In the genomic region with DNA sequence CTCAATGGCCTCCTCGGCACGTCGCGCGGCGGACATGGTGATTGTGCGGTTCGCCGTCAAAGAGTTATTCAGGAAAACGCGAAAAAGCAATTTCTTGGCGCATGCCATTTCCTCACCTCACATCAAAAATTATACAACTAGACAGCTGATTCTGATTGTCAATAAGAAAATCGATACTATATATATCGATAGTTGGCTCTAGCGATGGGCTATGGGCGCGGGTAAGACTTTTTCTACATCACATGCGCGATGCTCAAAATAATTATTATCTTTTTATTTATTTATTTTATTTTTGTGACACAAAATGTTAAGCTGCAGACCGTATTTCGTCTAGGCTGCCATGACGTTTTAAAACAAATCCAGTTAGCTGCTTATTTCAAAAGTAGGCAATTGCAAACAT, we compare ENCODE assay signal across 5 fruit fly cellular contexts.
TF ChIP-seq lines count a peak whose summit lies in the region.

A gene (minus strand): TSS at position 151 of the 400 bp plus-strand sequence.

- peak; percentile 60 for TF ChIP-seq CTCF in whole organism, embryonic (GFP tag; optimal IDR thresholded peaks at IDR 0.05; lab: Kevin White, UChicago)

TF ChIP-seq in whole organism, adult, 20 proteins besides CTCF, POLR2A, EP300 and RAD21:
- TF ChIP-seq CG5204 (GFP tag; optimal IDR thresholded peaks at IDR 0.05; lab: Kevin White, UChicago) (no peak), Mnt (GFP tag; optimal IDR thresholded peaks at IDR 0.05; lab: Kevin White, UChicago) (peak; percentile 32), CG11617 (GFP tag; optimal IDR thresholded peaks at IDR 0.05; lab: Kevin White, UChicago) (no peak), Hr96 (GFP tag; optimal IDR thresholded peaks at IDR 0.05; lab: Kevin White, UChicago) (peak; percentile 4), toe (GFP tag; optimal IDR thresholded peaks at IDR 0.05; lab: Kevin White, UChicago) (no peak), kay (GFP tag; lab: Kevin White, UChicago; ENCODE audit: borderline replicate concordance) (peak; percentile 43), bab1 (GFP tag; optimal IDR thresholded peaks at IDR 0.05; lab: Kevin White, UChicago) (peak; percentile 11), ovo (GFP tag; optimal IDR thresholded peaks at IDR 0.05; lab: Kevin White, UChicago) (no peak)
TF ChIP-seq in whole organism, adult: peak in this region for 4.

TF ChIP-seq in whole organism, embryonic, 481 proteins besides CTCF, POLR2A, EP300 and RAD21 (continues in another document):
- TF ChIP-seq CG30403 (GFP tag; optimal IDR thresholded peaks at IDR 0.05; lab: Kevin White, UChicago) (peak; percentile 9), sna (GFP tag; IDR thresholded peaks at IDR 0.05; lab: Robert Waterston, UW; ENCODE audit: partially characterized antibody) (peak; percentile 83), Elba2 (GFP tag; optimal IDR thresholded peaks at IDR 0.05; lab: Kevin White, UChicago) (peak; percentile 88), CG14710 (tag; optimal IDR thresholded peaks at IDR 0.05; lab: Kevin White, UChicago) (peak; percentile 51), ara (GFP tag; IDR thresholded peaks at IDR 0.05; lab: Robert Waterston, UW) (no peak), Xbp1 (GFP tag; optimal IDR thresholded peaks at IDR 0.05; lab: Kevin White, UChicago) (peak; percentile 18), CG8359 (GFP tag; optimal IDR thresholded peaks at IDR 0.05; lab: Kevin White, UChicago; ENCODE audit: borderline replicate concordance) (no peak), Opbp (GFP tag; IDR thresholded peaks at IDR 0.05; lab: Robert Waterston, UW; ENCODE audit: partially characterized antibody) (peak; percentile 87), gcm (GFP tag; optimal IDR thresholded peaks at IDR 0.05; lab: Kevin White, UChicago) (no peak), Rfx (GFP tag; IDR thresholded peaks at IDR 0.05; lab: Robert Waterston, UW) (peak; percentile 65), Trl (optimal IDR thresholded peaks at IDR 0.05; lab: Kevin White, UChicago) (no peak), Trl (GFP tag; optimal IDR thresholded peaks at IDR 0.05; lab: Kevin White, UChicago) (no peak), Gug (GFP tag; IDR thresholded peaks at IDR 0.05; lab: Robert Waterston, UW) (peak; percentile 25; the same call in 1 of the 4 replicates), CG3995 (GFP tag; optimal IDR thresholded peaks at IDR 0.05; lab: Kevin White, UChicago) (peak; percentile 60), Chrac-16 (GFP tag; optimal IDR thresholded peaks at IDR 0.05; lab: Kevin White, UChicago) (no peak), CG7372 (GFP tag; IDR thresholded peaks at IDR 0.05; lab: Robert Waterston, UW) (no peak), CG34224 (GFP tag; IDR thresholded peaks at IDR 0.05; lab: Robert Waterston, UW; ENCODE audit: partially characterized antibody) (peak; percentile 84), Pdp1 (GFP tag; optimal IDR thresholded peaks at IDR 0.05; lab: Kevin White, UChicago) (peak in 1 of 2 experiments; percentile 99)

TF ChIP-seq in whole organism, prepupa, 60 proteins besides CTCF, POLR2A, EP300 and RAD21:
- TF ChIP-seq CG6276 (GFP tag; optimal IDR thresholded peaks at IDR 0.05; lab: Kevin White, UChicago) (no peak), CG34406 (GFP tag; optimal IDR thresholded peaks at IDR 0.05; lab: Kevin White, UChicago) (no peak), Ets96B (tag; optimal IDR thresholded peaks at IDR 0.05; lab: Kevin White, UChicago) (no peak), achi (GFP tag; optimal IDR thresholded peaks at IDR 0.05; lab: Kevin White, UChicago) (peak; percentile 40), svp (GFP tag; lab: Kevin White, UChicago) (no peak)

TF ChIP-seq in whole organism, pupa, 21 proteins besides CTCF, POLR2A, EP300 and RAD21:
- TF ChIP-seq CG8159 (tag; optimal IDR thresholded peaks at IDR 0.05; lab: Kevin White, UChicago) (no peak), D1 (tag; optimal IDR thresholded peaks at IDR 0.05; lab: Kevin White, UChicago) (peak; percentile 78)
TF ChIP-seq in whole organism, pupa: peak in this region for 1.

TF ChIP-seq in whole organism, wandering third instar larva, 38 proteins besides CTCF, POLR2A, EP300 and RAD21:
- TF ChIP-seq Hr83 (GFP tag; optimal IDR thresholded peaks at IDR 0.05; lab: Kevin White, UChicago; ENCODE audit: poor library complexity, severe bottlenecking) (peak; percentile 34), Dif (GFP tag; optimal IDR thresholded peaks at IDR 0.05; lab: Kevin White, UChicago; ENCODE audit: partially characterized antibody) (no peak)
